Fruit fly (Drosophila melanogaster) whole organism, adult: ENCODE measurements around the gene CG13244.

ENCODE experiments used
- CG11617 ChIP-seq: fragments of 200-800 bp; sonication (Bioruptor generic); optimal IDR thresholded peaks from 2 replicates; lab custom pipeline; 2017; ENCODE audit warnings: mild to moderate bottlenecking, missing biosample characterization, missing genetic modification reagents, missing genetic modification characterization
- CG7101 ChIP-seq: fragments of 200-800 bp; sonication (Bioruptor generic); optimal IDR thresholded peaks from 2 replicates; lab custom pipeline; 2018; ENCODE audit warnings: missing biosample characterization, mild to moderate bottlenecking, missing genetic modification characterization, moderate library complexity
- Mnt ChIP-seq: fragments of 200-800 bp; sonication (Bioruptor generic); optimal IDR thresholded peaks from 2 replicates; lab custom pipeline; 2016; ENCODE audit warnings: missing biosample characterization, mild to moderate bottlenecking, missing genetic modification characterization
- ovo ChIP-seq: fragments of 200-800 bp; sonication (Bioruptor generic); optimal IDR thresholded peaks from 2 replicates; lab custom pipeline; 2016; ENCODE audit warnings: missing biosample characterization, missing genetic modification characterization
- pad ChIP-seq: fragments of 200-800 bp; sonication (Bioruptor generic); optimal IDR thresholded peaks from 3 replicates; lab custom pipeline; 2017; ENCODE audit warnings: missing biosample characterization, missing genetic modification characterization, mild to moderate bottlenecking, moderate library complexity, missing genetic modification reagents

DNA sequence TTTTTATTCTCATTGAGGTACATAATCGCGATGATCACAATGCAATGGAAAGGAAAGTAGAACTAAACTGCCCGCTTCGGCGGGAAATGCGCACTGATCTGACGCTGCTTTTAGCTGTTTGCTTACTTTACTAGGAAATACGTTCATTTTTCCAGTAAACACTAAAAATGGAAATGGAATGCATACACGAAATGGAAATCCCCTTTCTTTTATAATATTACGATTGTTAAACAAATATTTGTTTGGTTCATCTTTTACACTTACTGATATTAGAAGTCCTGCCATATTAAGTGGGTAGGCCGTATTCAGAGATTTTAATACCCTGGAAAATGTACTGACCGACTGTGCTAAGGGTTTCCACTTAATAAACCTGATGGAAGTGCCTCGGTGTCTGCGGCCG, 16.3 kb upstream of the CG13244 start, which contains the start of gene CG31823:
- TF ChIP-seq CG11617 (no peak), Mnt (GFP tag; lab: Kevin White, UChicago) (no peak), ovo (GFP tag; lab: Kevin White, UChicago) (no peak), CG7101 (tag; lab: Kevin White, UChicago) (no peak), pad (GFP tag; lab: Kevin White, UChicago) (no peak)
